Worm (Caenorhabditis elegans): ENCODE data around the gene pisy-1.

DNA sequence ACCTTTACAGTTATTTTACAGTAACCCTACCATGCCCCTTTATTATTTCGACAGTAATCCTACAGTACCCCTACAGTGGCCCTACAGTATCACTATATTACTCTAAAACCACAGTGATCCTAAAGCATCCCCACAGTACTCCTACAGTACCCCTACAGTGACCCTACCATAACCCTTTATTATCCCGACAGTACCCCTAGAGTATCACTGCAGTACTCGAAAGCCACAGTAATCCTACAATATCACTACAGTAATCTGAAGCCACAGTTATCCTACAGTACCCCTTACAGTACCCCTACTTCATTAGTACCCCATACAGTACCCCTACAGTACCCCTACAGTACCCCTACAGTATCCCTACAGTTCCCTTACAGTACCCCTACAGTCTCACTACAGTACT, 26.3 kb upstream of the pisy-1 start:
- TF ChIP-seq nfya-1 (tag; optimal IDR thresholded peaks at IDR 0.05) (no peak), rnt-1 (tag; optimal IDR thresholded peaks at IDR 0.05) (no peak), ceh-24 (tag; optimal IDR thresholded peaks at IDR 0.05) (no peak), hlh-6 (tag; optimal IDR thresholded peaks at IDR 0.05) (peak; percentile 67), pax-1 (tag; optimal IDR thresholded peaks at IDR 0.05) (no peak)
